Worm (Caenorhabditis elegans) whole organism, young adult: ENCODE results near the gene Y69A2AR.23.

Source experiments
- B0019.2 ChIP-seq: fragments of 200-800 bp; sonication (Bioruptor generic); conservative IDR thresholded peaks from 2 replicates; pipeline ENCODE4 v1.3.6; 2022; ENCODE audit warnings: missing genetic modification reagents, missing genetic modification characterization, missing compliant biosample characterization
- C06A6.2 ChIP-seq: fragments of 200-800 bp; sonication (Bioruptor generic); conservative IDR thresholded peaks from 2 replicates; pipeline ENCODE4 v1.3.6; 2022; ENCODE audit warnings: missing genetic modification characterization, missing compliant biosample characterization
- ceh-100 ChIP-seq: fragments of 200-800 bp; sonication (Bioruptor generic); IDR thresholded peaks from 2 replicates; pipeline ENCODE4 v1.3.6; 2022; ENCODE audit warnings: missing genetic modification reagents, missing genetic modification characterization, missing compliant biosample characterization
- dpl-1 ChIP-seq: fragments of 150-350 bp; optimal IDR thresholded peaks from 2 replicates; lab custom pipeline; 2014; ENCODE audit warnings: missing biosample characterization, missing genetic modification reagents, missing genetic modification characterization
- snpc-1.1 ChIP-seq: sonication (generic microtip); optimal IDR thresholded peaks from 2 replicates; lab custom pipeline; 2017; ENCODE audit warnings: missing genetic modification characterization, mild to moderate bottlenecking, missing compliant biosample characterization, antibody characterized with exemption, moderate library complexity, missing genotype, missing genetic modification reagents; ENCODE audit not compliant: insufficient read depth

ce11 chrIV:2530285-2530684 lies 21.2 kb downstream of the Y69A2AR.23 start:
- no peak for TF ChIP-seq snpc-1.1
- TF ChIP-seq dpl-1 (GFP tag; lab: Kevin White, UChicago), result no peak
- no peak for TF ChIP-seq C06A6.2 (GFP tag; lab: Robert Waterston, UW)
- TF ChIP-seq ceh-100, result no peak
- TF ChIP-seq B0019.2, result no peak
